Fruit fly (Drosophila melanogaster) whole organism, embryonic: ENCODE measurements around the gene CG8509.
"Not testable (repeated sequence)": the region's sequence is repeated elsewhere in the genome, so short reads cannot be mapped to it uniquely, and the experiment has no call there.

Source experiments
- Bgb ChIP-seq: fragments of 200-800 bp; sonication (Bioruptor generic); IDR thresholded peaks from 2 replicates; pipeline ENCODE4 v1.3.6; 2022; ENCODE audit warnings: missing biosample characterization, missing genetic modification characterization; ENCODE audit not compliant: partially characterized antibody
- CG13287 ChIP-seq: fragments of 200-800 bp; sonication (Bioruptor generic); IDR thresholded peaks from 2 replicates; pipeline ENCODE4 v1.3.6; 2022; ENCODE audit warnings: missing biosample characterization, missing genetic modification characterization; ENCODE audit not compliant: partially characterized antibody
- CG14860 ChIP-seq: fragments of 200-800 bp; sonication (Bioruptor generic); IDR thresholded peaks from 3 replicates; pipeline ENCODE4 v1.3.6; 2022; ENCODE audit warnings: missing biosample characterization, missing genetic modification characterization; ENCODE audit not compliant: partially characterized antibody
- CG30020 ChIP-seq: fragments of 200-800 bp; optimal IDR thresholded peaks from 2 replicates; lab custom pipeline; 2019; ENCODE audit warnings: missing biosample characterization, mild to moderate bottlenecking, missing genetic modification characterization, moderate library complexity
- CG32532 ChIP-seq: fragments of 200-800 bp; sonication (Bioruptor generic); IDR thresholded peaks from 2 replicates; pipeline ENCODE4 v1.3.6; 2022; ENCODE audit warnings: missing biosample characterization, missing genetic modification characterization
- CG34224 ChIP-seq: fragments of 200-800 bp; sonication (Bioruptor generic); IDR thresholded peaks from 3 replicates; pipeline ENCODE4 v1.3.6; 2022; ENCODE audit warnings: missing biosample characterization, missing genetic modification characterization; ENCODE audit not compliant: partially characterized antibody
- CG42726 ChIP-seq: fragments of 200-800 bp; sonication (Bioruptor generic); IDR thresholded peaks from 2 replicates; pipeline ENCODE4 v1.3.6; 2022; ENCODE audit warnings: missing biosample characterization, missing genetic modification characterization; ENCODE audit not compliant: partially characterized antibody
- CG7357 ChIP-seq: fragments of 200-800 bp; sonication (Bioruptor generic); IDR thresholded peaks from 3 replicates; pipeline ENCODE4 v1.3.6; 2022; ENCODE audit warnings: missing biosample characterization, missing genetic modification characterization
- CG8290 ChIP-seq, 3 experiments: fragments of 200-800 bp; sonication (Bioruptor generic); optimal IDR thresholded peaks; 2 replicates each; lab custom pipeline; 2016 to 2019; ENCODE audit warnings: missing biosample characterization in 3 of 3, missing genetic modification characterization in 3 of 3, mild to moderate bottlenecking in 2 of 3, moderate library complexity in 1 of 3
- Dll ChIP-seq: fragments of 200-800 bp; sonication (Bioruptor generic); IDR thresholded peaks from 4 replicates; pipeline ENCODE4 v1.3.6; 2022; ENCODE audit warnings: missing biosample characterization, missing genetic modification characterization; ENCODE audit not compliant: partially characterized antibody
- Dref ChIP-seq: fragments of 200-800 bp; sonication (Bioruptor generic); IDR thresholded peaks from 2 replicates; pipeline ENCODE4 v1.3.6; 2022; ENCODE audit warnings: missing biosample characterization, missing genetic modification characterization
- Gug ChIP-seq: fragments of 200-800 bp; sonication (Bioruptor generic); IDR thresholded peaks from 4 replicates; pipeline ENCODE4 v1.3.6; 2022; ENCODE audit warnings: missing biosample characterization, missing genetic modification characterization
- Hr78 ChIP-seq, 2 experiments: fragments of 200-800 bp in 1 of 2; fragments of >200 bp in 1 of 2; sonication (Bioruptor generic) in 1 of 2; optimal IDR thresholded peaks; 2 replicates each; lab custom pipeline; 2017 to 2019; ENCODE audit warnings: missing biosample characterization in 2 of 2, missing genetic modification characterization in 2 of 2, mild to moderate bottlenecking in 1 of 2, moderate library complexity in 1 of 2
- Med ChIP-seq: fragments of 200-800 bp; sonication (Bioruptor generic); peaks from one replicate; lab custom pipeline; 2016; ENCODE audit warnings: missing biosample characterization, missing genetic modification characterization, mild to moderate bottlenecking, inconsistent platforms, moderate library complexity
- Ptx1 ChIP-seq: fragments of 200-800 bp; sonication (Bioruptor generic); IDR thresholded peaks from 2 replicates; pipeline ENCODE4 v1.3.6; 2022; ENCODE audit warnings: missing biosample characterization, missing genetic modification characterization
- Rfx ChIP-seq: fragments of 200-800 bp; sonication (Bioruptor generic); IDR thresholded peaks from 2 replicates; pipeline ENCODE4 v1.3.6; 2022; ENCODE audit warnings: missing biosample characterization, missing genetic modification characterization
- Scr ChIP-seq: fragments of 200-800 bp; sonication (Bioruptor generic); IDR thresholded peaks from 2 replicates; pipeline ENCODE4 v1.3.6; 2022; ENCODE audit warnings: missing biosample characterization, missing genetic modification characterization; ENCODE audit not compliant: partially characterized antibody
- amos ChIP-seq: fragments of 200-800 bp; sonication (Bioruptor generic); IDR thresholded peaks from 2 replicates; pipeline ENCODE4 v1.3.6; 2022; ENCODE audit warnings: missing biosample characterization, missing genetic modification characterization; ENCODE audit not compliant: partially characterized antibody
- bbx ChIP-seq: fragments of 200-800 bp; sonication (Bioruptor generic); IDR thresholded peaks from 2 replicates; pipeline ENCODE4 v1.3.6; 2022; ENCODE audit warnings: missing biosample characterization, missing genetic modification characterization; ENCODE audit not compliant: partially characterized antibody
- chinmo ChIP-seq: fragments of 200-800 bp; sonication (Bioruptor generic); IDR thresholded peaks from 4 replicates; pipeline ENCODE4 v1.3.6; 2022; ENCODE audit warnings: missing biosample characterization, missing genetic modification characterization; ENCODE audit not compliant: partially characterized antibody
- hb ChIP-seq: fragments of 200-800 bp; sonication (Bioruptor generic); IDR thresholded peaks from 3 replicates; pipeline ENCODE4 v1.3.6; 2022; ENCODE audit warnings: missing biosample characterization, missing genetic modification characterization; ENCODE audit not compliant: partially characterized antibody
- klu ChIP-seq: fragments of 200-800 bp; sonication (Bioruptor generic); IDR thresholded peaks from 2 replicates; pipeline ENCODE4 v1.3.6; 2022; ENCODE audit warnings: missing biosample characterization, missing genetic modification characterization
- knrl ChIP-seq: fragments of 200-800 bp; sonication (Bioruptor generic); IDR thresholded peaks from 3 replicates; pipeline ENCODE4 v1.3.6; 2022; ENCODE audit warnings: missing biosample characterization, missing genetic modification characterization; ENCODE audit not compliant: partially characterized antibody
- mld ChIP-seq: fragments of 200-800 bp; sonication (Bioruptor generic); IDR thresholded peaks from 3 replicates; pipeline ENCODE4 v1.3.6; 2022; ENCODE audit warnings: missing biosample characterization, missing genetic modification characterization; ENCODE audit not compliant: partially characterized antibody
- nerfin-2 ChIP-seq: fragments of 200-800 bp; sonication (Bioruptor generic); IDR thresholded peaks from 2 replicates; pipeline ENCODE4 v1.3.6; 2022; ENCODE audit warnings: missing biosample characterization, missing genetic modification characterization; ENCODE audit not compliant: partially characterized antibody
- pan ChIP-seq, 4 experiments: fragments of >200 bp in 3 of 4; fragments of 200-800 bp in 1 of 4; sonication (Bioruptor generic) in 1 of 4; optimal IDR thresholded peaks in 3 of 4; IDR thresholded peaks in 1 of 4; 2 replicates each; pipeline versions ENCODE4 v1.3.6 to Lab custom; 2017 to 2022; ENCODE audit warnings: missing biosample characterization in 2 of 4, missing genetic modification characterization in 2 of 4, mixed read lengths in 1 of 4
- prd ChIP-seq, 3 experiments: fragments of >200 bp in 2 of 3; fragments of 200-800 bp in 1 of 3; sonication (Bioruptor generic) in 1 of 3; optimal IDR thresholded peaks in 2 of 3; IDR thresholded peaks in 1 of 3; 2 replicates in 2 of 3; 3 replicates in 1 of 3; pipeline versions ENCODE4 v1.3.6 to Lab custom; 2017 to 2022; ENCODE audit warnings: missing biosample characterization in 1 of 3, missing genetic modification characterization in 1 of 3
- sens ChIP-seq: fragments of 200-800 bp; sonication (Bioruptor generic); peaks from one replicate; lab custom pipeline; 2016; ENCODE audit warnings: missing biosample characterization, missing genetic modification characterization
- sna ChIP-seq: fragments of 200-800 bp; sonication (Bioruptor generic); IDR thresholded peaks from 2 replicates; pipeline ENCODE4 v1.3.6; 2022; ENCODE audit warnings: missing biosample characterization, missing genetic modification characterization; ENCODE audit not compliant: partially characterized antibody
- ssp ChIP-seq: fragments of 200-800 bp; sonication (Bioruptor generic); IDR thresholded peaks from 2 replicates; pipeline ENCODE4 v1.3.6; 2022; ENCODE audit warnings: missing biosample characterization, missing genetic modification characterization
- tna ChIP-seq: fragments of 200-800 bp; sonication (Bioruptor generic); IDR thresholded peaks from 2 replicates; pipeline ENCODE4 v1.3.6; 2022; ENCODE audit warnings: missing biosample characterization, missing genetic modification characterization; ENCODE audit not compliant: partially characterized antibody
- unc-4 ChIP-seq: fragments of 200-800 bp; sonication (Bioruptor generic); IDR thresholded peaks from 2 replicates; pipeline ENCODE4 v1.3.6; 2022; ENCODE audit warnings: missing biosample characterization, missing genetic modification characterization; ENCODE audit not compliant: partially characterized antibody
- vnd ChIP-seq: fragments of 200-800 bp; sonication (Bioruptor generic); IDR thresholded peaks from 3 replicates; pipeline ENCODE4 v1.3.6; 2022; ENCODE audit warnings: missing biosample characterization, missing genetic modification characterization; ENCODE audit not compliant: partially characterized antibody

The CG8509 gene

DNA sequence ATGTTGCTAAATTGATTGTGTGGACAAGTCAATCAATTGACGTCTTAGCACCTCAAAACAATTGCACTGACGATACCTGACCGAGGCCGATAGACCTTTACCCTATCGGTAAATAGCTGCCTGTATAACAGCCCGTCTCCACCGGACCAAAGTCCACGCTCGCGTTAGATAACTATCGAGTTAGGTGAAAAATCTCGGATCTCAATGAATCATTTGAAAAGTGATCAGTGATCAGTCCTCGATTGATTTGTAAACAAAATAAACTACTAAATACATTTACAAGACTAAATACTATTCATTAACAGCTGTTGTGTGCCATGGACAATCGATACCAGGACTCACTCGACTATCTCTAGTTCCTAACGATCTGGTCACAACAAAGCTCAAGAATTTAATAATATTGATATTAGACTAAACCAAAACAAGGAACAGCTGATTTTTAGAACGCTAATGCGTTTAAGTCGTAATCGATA lies 10.2 kb upstream of the CG8509 start, which contains the start of the genes sordd2 and CG15602:
Gene sordd2, minus strand, starts transcription at position 78 of the 473 bp plus-strand sequence.
Gene CG15602, plus strand, starts transcription at position 342 of the 473 bp plus-strand sequence.
- TF ChIP-seq sens (GFP tag; lab: Kevin White, UChicago) (peak; percentile 65), Scr (GFP tag; lab: Robert Waterston, UW) (peak; percentile 81), Dref (peak; percentile 71), CG8290 (GFP tag; optimal IDR thresholded peaks at IDR 0.05; lab: Kevin White, UChicago) (peak; percentile 87), Bgb (GFP tag; lab: Robert Waterston, UW) (peak; percentile 94), bbx (GFP tag; lab: Robert Waterston, UW) (peak; percentile 86), sna (GFP tag; lab: Robert Waterston, UW) (peak; percentile 67), knrl (GFP tag; lab: Robert Waterston, UW) (peak; percentile 81), CG30020 (tag; lab: Kevin White, UChicago) (peak; percentile 88), Gug (GFP tag; lab: Robert Waterston, UW) (peak; percentile 21; the same call in 1 of the 4 replicates), ssp (peak; percentile 95), CG34224 (peak; percentile 60; the same call in 2 of the 3 replicates), prd (GFP tag; IDR thresholded peaks at IDR 0.05; lab: Robert Waterston, UW) (peak; percentile 31; the same call in 1 of the 3 replicates), hb (GFP tag; lab: Robert Waterston, UW) (peak; percentile 76), CG32532 (GFP tag; lab: Robert Waterston, UW) (peak; percentile 17; the same call in 1 of the 2 replicates), CG13287 (GFP tag; lab: Robert Waterston, UW) (peak; percentile 33), unc-4 (GFP tag; lab: Robert Waterston, UW) (peak; percentile 84), CG7357 (0 out of 3 replicates have a peak, but pooled peaks have one; percentile 20), Ptx1 (GFP tag; lab: Robert Waterston, UW) (0 out of 2 replicates have a peak, but pooled peaks have one; percentile 11), vnd (GFP tag; lab: Robert Waterston, UW) (peak; percentile 68), Med (GFP tag; lab: Kevin White, UChicago) (peak; percentile 15), tna (GFP tag; lab: Robert Waterston, UW) (peak; percentile 62), Hr78 (GFP tag; optimal IDR thresholded peaks at IDR 0.05; lab: Kevin White, UChicago) (peak in 1 of 2 experiments; percentile 66), mld (0 out of 3 replicates have a peak, but pooled peaks have one; percentile 20), amos (peak; percentile 63), klu (peak; percentile 18; the same call in 1 of the 2 replicates), CG14860 (GFP tag; lab: Robert Waterston, UW) (peak; percentile 56), Dll (GFP tag; lab: Robert Waterston, UW) (peak; percentile 80), nerfin-2 (GFP tag; lab: Robert Waterston, UW) (peak; percentile 40; the same call in 1 of the 2 replicates), pan (GFP tag; optimal IDR thresholded peaks at IDR 0.05 in 1 of 2, IDR thresholded peaks at IDR 0.05 in 1 of 2) (peak in 1 of 2 experiments; percentile 24), chinmo (GFP tag; lab: Robert Waterston, UW) (0 out of 4 replicates have a peak, but pooled peaks have one; percentile 20), Rfx (GFP tag; lab: Robert Waterston, UW) (peak; percentile 31; the same call in 1 of the 2 replicates), CG42726 (GFP tag; lab: Robert Waterston, UW) (peak; percentile 80; the same call in 1 of the 2 replicates)
- TF ChIP-seq CG8290 (tag; optimal IDR thresholded peaks at IDR 0.05; lab: Kevin White, UChicago); prd (optimal IDR thresholded peaks at IDR 0.05; lab: Kevin White, UChicago); pan (optimal IDR thresholded peaks at IDR 0.05; lab: Kevin White, UChicago): not testable (repeated sequence)
